Worm (Caenorhabditis elegans): ENCODE results near the gene ZC513.2.

DNA sequence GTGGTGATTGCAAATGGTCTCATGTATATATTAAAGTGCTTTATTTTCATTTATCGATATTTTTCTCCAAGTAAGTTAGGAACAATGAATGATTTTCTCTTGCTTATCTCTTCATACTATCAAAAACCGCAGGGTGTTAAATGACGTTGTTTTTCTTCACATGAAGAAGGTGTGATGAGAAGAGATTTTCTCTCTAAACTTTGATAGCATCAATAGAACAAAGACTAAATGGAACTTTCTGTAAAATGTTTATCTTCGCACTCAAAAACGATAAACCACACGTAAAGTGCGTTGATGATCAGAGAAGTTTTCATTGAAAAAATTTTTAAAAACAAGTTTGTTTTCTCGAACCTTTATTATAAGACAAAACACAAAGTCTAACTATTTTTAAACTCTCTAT, 25.6 kb downstream of the ZC513.2 start:
- TF ChIP-seq skn-1 (tag; optimal IDR thresholded peaks at IDR 0.05) (no peak), lsy-2 (tag; optimal IDR thresholded peaks at IDR 0.05) (no peak), pag-3 (tag; optimal IDR thresholded peaks at IDR 0.05; ENCODE audit: borderline replicate concordance, insufficient read depth) (no peak), swsn-7 (tag; optimal IDR thresholded peaks at IDR 0.05) (no peak), ama-1 (optimal IDR thresholded peaks at IDR 0.05) (no peak), nhr-12 (tag; optimal IDR thresholded peaks at IDR 0.05) (no peak), hlh-17 (GFP tag; optimal IDR thresholded peaks at IDR 0.05; ENCODE audit: borderline replicate concordance) (no peak), ces-1 (GFP tag; optimal IDR thresholded peaks at IDR 0.05) (no peak), unc-130 (tag; optimal IDR thresholded peaks at IDR 0.05) (no peak)

Measured in whole organism, L1 larva.